Worm (Caenorhabditis elegans): ENCODE data around the gene unc-52.

The unc-52 gene

ce11 chrII:14684377-14684776 is at the start of gene unc-52:
TSS of gene unc-52 (minus strand) at chrII:14684456.
- TF ChIP-seq nhr-77 (tag; optimal IDR thresholded peaks at IDR 0.05) (peak; percentile 61), elt-3 (tag; optimal IDR thresholded peaks at IDR 0.05) (no peak), ets-5 (GFP tag; IDR thresholded peaks at IDR 0.05) (no peak), tbx-2 (tag; optimal IDR thresholded peaks at IDR 0.05) (peak; percentile 16)

ce11 chrII:14733424-14733823 is 49.2 kb upstream of the unc-52 start, which contains the start of gene glna-1:
TSS of gene glna-1 (minus strand) at chrII:14733524.
- TF ChIP-seq swsn-7 (tag; optimal IDR thresholded peaks at IDR 0.05) (no peak), lin-35 (GFP tag; optimal IDR thresholded peaks at IDR 0.05) (no peak), elt-3 (tag; optimal IDR thresholded peaks at IDR 0.05) (peak in 1 of 6 experiments; percentile 30), pag-3 (tag; optimal IDR thresholded peaks at IDR 0.05; ENCODE audit: borderline replicate concordance, insufficient read depth) (no peak), unc-62 (GFP tag; optimal IDR thresholded peaks at IDR 0.05) (no peak), snu-23 (GFP tag; optimal IDR thresholded peaks at IDR 0.05) (no peak), nhr-12 (tag; optimal IDR thresholded peaks at IDR 0.05) (no peak), efl-1 (optimal IDR thresholded peaks at IDR 0.05) (no peak), efl-1 (GFP tag; optimal IDR thresholded peaks at IDR 0.05 in 1 of 2) (no peak), C04F5.9 (tag; optimal IDR thresholded peaks at IDR 0.05) (no peak), C34B4.2 (tag; optimal IDR thresholded peaks at IDR 0.05) (no peak), blmp-1 (tag; optimal IDR thresholded peaks at IDR 0.05) (peak; percentile 41), tlp-1 (tag; optimal IDR thresholded peaks at IDR 0.05) (no peak), pax-3 (tag; optimal IDR thresholded peaks at IDR 0.05) (no peak), efl-3 (GFP tag; optimal IDR thresholded peaks at IDR 0.05) (no peak), ceh-8 (GFP tag; optimal IDR thresholded peaks at IDR 0.05) (no peak), skn-1 (tag; optimal IDR thresholded peaks at IDR 0.05) (no peak), nhr-47 (tag; optimal IDR thresholded peaks at IDR 0.05) (peak; percentile 2), mep-1 (tag; optimal IDR thresholded peaks at IDR 0.05) (no peak), hlh-17 (GFP tag; optimal IDR thresholded peaks at IDR 0.05; ENCODE audit: borderline replicate concordance) (no peak), F16B12.6 (tag; optimal IDR thresholded peaks at IDR 0.05) (no peak), unc-130 (tag; optimal IDR thresholded peaks at IDR 0.05) (no peak), dsc-1 (tag; optimal IDR thresholded peaks at IDR 0.05) (no peak)

- TF ChIP-seq dsc-1 (tag; optimal IDR thresholded peaks at IDR 0.05) (no peak), egl-27 (tag; optimal IDR thresholded peaks at IDR 0.05) (no peak)
These were observed 43.9 kb upstream of the unc-52 start for ce11 chrII:14728119-14728518.

DNA sequence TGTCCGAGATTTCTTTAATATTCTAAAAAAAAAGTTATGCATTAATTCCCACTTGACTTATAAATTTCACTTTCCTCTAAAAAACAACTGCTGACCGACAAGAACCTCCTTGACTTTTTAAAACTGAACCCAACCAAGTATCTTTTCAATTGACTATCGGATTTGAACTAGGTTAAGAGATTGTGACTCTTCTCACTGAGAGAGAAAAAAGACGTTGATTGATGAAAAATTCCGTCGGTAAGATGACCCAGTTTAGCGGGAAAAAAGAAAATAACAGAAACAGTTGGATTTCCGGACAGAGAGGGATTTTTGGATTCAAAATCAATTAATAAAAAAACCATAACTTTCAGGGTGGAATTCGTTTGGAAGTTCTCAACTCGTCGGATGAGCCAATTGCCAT is 22.2 kb upstream of the unc-52 start:
- TF ChIP-seq blmp-1 (tag; optimal IDR thresholded peaks at IDR 0.05) (peak; percentile 81), ztf-4 (tag; optimal IDR thresholded peaks at IDR 0.05) (no peak)

DNA sequence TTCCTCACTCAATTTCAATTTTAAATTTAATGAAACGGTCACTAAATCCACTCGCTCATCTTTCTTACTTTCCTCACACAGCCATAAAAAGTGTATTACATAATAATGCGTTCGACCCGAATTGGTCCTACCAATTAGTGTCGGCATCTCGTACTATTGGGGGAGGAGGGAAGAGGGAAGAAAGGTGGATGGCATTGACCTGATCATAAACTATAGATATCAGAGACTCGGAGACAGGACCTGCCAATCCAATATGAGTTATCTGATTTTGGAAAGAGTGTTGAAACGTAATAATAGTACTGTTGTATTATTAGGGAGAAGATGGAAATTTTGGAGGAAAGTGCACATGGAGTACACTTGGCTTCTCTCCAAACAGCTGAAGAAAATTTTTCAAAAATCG is 21.7 kb upstream of the unc-52 start:
- TF ChIP-seq C34B4.2 (tag; optimal IDR thresholded peaks at IDR 0.05) (no peak), blmp-1 (tag; optimal IDR thresholded peaks at IDR 0.05) (peak; percentile 6), dpl-1 (GFP tag; optimal IDR thresholded peaks at IDR 0.05) (no peak), lin-14 (GFP tag; optimal IDR thresholded peaks at IDR 0.05) (no peak), nhr-47 (tag; optimal IDR thresholded peaks at IDR 0.05) (no peak), lin-35 (GFP tag; optimal IDR thresholded peaks at IDR 0.05) (no peak)

ce11 chrII:14705215-14705614 is 21.0 kb upstream of the unc-52 start, which contains the start of gene C09F9.2:
TSS of gene C09F9.2 (plus strand) at chrII:14705515.
- no peak for TF ChIP-seq ama-1 (optimal IDR thresholded peaks at IDR 0.05)

DNA sequence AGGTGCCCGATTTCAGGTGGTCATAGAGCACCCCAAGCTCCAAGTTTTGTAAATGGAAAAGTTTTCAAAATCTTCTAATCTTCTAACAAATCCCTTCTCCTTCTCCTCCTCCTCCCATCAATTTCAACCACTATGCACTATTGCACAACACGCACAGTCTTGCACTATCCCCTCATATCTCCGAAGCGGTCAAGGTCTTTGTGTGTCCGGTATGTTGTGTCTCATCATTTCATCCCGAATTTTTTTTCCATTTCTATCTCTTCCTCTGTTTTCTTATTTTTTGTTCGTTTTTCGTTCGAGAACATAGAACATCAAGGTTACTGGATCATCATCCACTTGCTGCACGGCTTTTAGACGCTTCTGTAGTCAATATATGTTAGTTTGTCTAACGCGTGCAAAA is 19.9 kb upstream of the unc-52 start:
- peak; percentile 59 for TF ChIP-seq blmp-1 (tag; optimal IDR thresholded peaks at IDR 0.05)
- TF ChIP-seq fkh-10 (GFP tag; optimal IDR thresholded peaks at IDR 0.05), result no peak
